Worm (Caenorhabditis elegans) whole organism, L1 larva: Measurements from ENCODE around the gene fzr-1.

Experiments
- C16A3.4 ChIP-seq: fragments of 150-350 bp; optimal IDR thresholded peaks from 2 replicates; lab custom pipeline; 2014; ENCODE audit warnings: missing biosample characterization, missing genetic modification characterization
- F16B12.6 ChIP-seq: fragments of 150-350 bp; optimal IDR thresholded peaks from 2 replicates; lab custom pipeline; 2014; ENCODE audit warnings: missing biosample characterization, missing genetic modification characterization
- Y116A8C.19 ChIP-seq: sonication (generic microtip); optimal IDR thresholded peaks from 2 replicates; lab custom pipeline; 2016; ENCODE audit warnings: missing compliant biosample characterization, missing genetic modification characterization, borderline replicate concordance
- ama-1 ChIP-seq: fragments of 150-350 bp; optimal IDR thresholded peaks from 2 replicates; lab custom pipeline; 2014
- blmp-1 ChIP-seq: fragments of 150-350 bp; optimal IDR thresholded peaks from 2 replicates; lab custom pipeline; 2014; ENCODE audit warnings: missing biosample characterization, missing genetic modification characterization
- ceh-8 ChIP-seq: fragments of 200-800 bp; sonication (Bioruptor generic); optimal IDR thresholded peaks from 2 replicates; lab custom pipeline; 2018; ENCODE audit warnings: mild to moderate bottlenecking, missing genetic modification characterization, moderate library complexity, missing compliant biosample characterization
- ceh-82 ChIP-seq, 3 experiments: fragments of 150-350 bp in 1 of 3; sonication (generic microtip) in 2 of 3; optimal IDR thresholded peaks; 2 replicates each; lab custom pipeline; 2014 to 2017; ENCODE audit warnings: missing biosample characterization in 3 of 3, missing genetic modification characterization in 3 of 3
- ceh-88 ChIP-seq: fragments of 200-800 bp; sonication (Bioruptor generic); IDR thresholded peaks from 2 replicates; pipeline ENCODE4 v1.3.6; 2022; ENCODE audit warnings: missing genetic modification characterization, missing compliant biosample characterization
- ceh-90 ChIP-seq: sonication (generic microtip); optimal IDR thresholded peaks from 2 replicates; lab custom pipeline; 2016; ENCODE audit warnings: missing genetic modification characterization, missing compliant biosample characterization
- ces-1 ChIP-seq: fragments of 150-350 bp; optimal IDR thresholded peaks from 2 replicates; lab custom pipeline; 2014; ENCODE audit warnings: missing biosample characterization, missing genetic modification reagents, missing genetic modification characterization
- dsc-1 ChIP-seq: sonication (generic microtip); optimal IDR thresholded peaks from 2 replicates; lab custom pipeline; 2016; ENCODE audit warnings: mild to moderate bottlenecking, missing genetic modification characterization, missing compliant biosample characterization
- efl-1 ChIP-seq, 4 experiments: fragments of 150-350 bp; optimal IDR thresholded peaks in 3 of 4; peaks in 1 of 4; 1 replicate in 1 of 4; 2 replicates in 3 of 4; lab custom pipeline; 2014; ENCODE audit warnings: missing biosample characterization in 2 of 4, missing genetic modification characterization in 2 of 4, missing genetic modification reagents in 2 of 4
- egl-13 ChIP-seq: sonication (generic microtip); optimal IDR thresholded peaks from 2 replicates; lab custom pipeline; 2016; ENCODE audit warnings: missing genotype, missing genetic modification reagents, missing genetic modification characterization, missing compliant biosample characterization
- egl-27 ChIP-seq, 2 experiments: fragments of 150-350 bp in 1 of 2; sonication (generic microtip); optimal IDR thresholded peaks; 3 replicates each; lab custom pipeline; 2017 to 2018; ENCODE audit warnings: missing biosample characterization in 2 of 2, missing genetic modification characterization in 2 of 2, missing genetic modification reagents in 2 of 2
- elt-3 ChIP-seq, 6 experiments: fragments of 150-350 bp in 1 of 6; sonication (generic microtip); optimal IDR thresholded peaks; 2 replicates each; lab custom pipeline; 2017 to 2018; ENCODE audit warnings: missing biosample characterization in 6 of 6, missing genetic modification characterization in 6 of 6, inconsistent platforms in 1 of 6
- fkh-4 ChIP-seq: sonication (generic microtip); optimal IDR thresholded peaks from 2 replicates; lab custom pipeline; 2016; ENCODE audit warnings: missing compliant biosample characterization, missing genetic modification characterization, borderline replicate concordance
- grh-1 ChIP-seq: fragments of 200-800 bp; sonication (Bioruptor generic); IDR thresholded peaks from 2 replicates; pipeline ENCODE4 v1.3.6; 2022; ENCODE audit warnings: missing genetic modification reagents, missing genetic modification characterization, missing compliant biosample characterization
- hlh-17 ChIP-seq: fragments of 200-800 bp; sonication (Bioruptor generic); optimal IDR thresholded peaks from 2 replicates; lab custom pipeline; 2018; ENCODE audit warnings: missing genetic modification characterization, mild to moderate bottlenecking, missing compliant biosample characterization, moderate library complexity, borderline replicate concordance
- hpl-2 ChIP-seq: fragments of 150-350 bp; optimal IDR thresholded peaks from 2 replicates; lab custom pipeline; 2014; ENCODE audit warnings: missing biosample characterization, missing genetic modification reagents, missing genetic modification characterization
- isw-1 ChIP-seq: fragments of 200-800 bp; sonication (Bioruptor generic); IDR thresholded peaks from 2 replicates; pipeline ENCODE4 v1.3.6; 2022; ENCODE audit warnings: missing genetic modification characterization, missing compliant biosample characterization
- lin-13 ChIP-seq: fragments of 150-350 bp; optimal IDR thresholded peaks from 2 replicates; lab custom pipeline; 2014; ENCODE audit warnings: missing biosample characterization, missing genetic modification reagents, missing genetic modification characterization
- lin-14 ChIP-seq: fragments of 200-800 bp; sonication (Bioruptor generic); optimal IDR thresholded peaks from 2 replicates; lab custom pipeline; 2018; ENCODE audit warnings: mild to moderate bottlenecking, missing genetic modification characterization, moderate library complexity, missing compliant biosample characterization
- lin-35 ChIP-seq, 2 experiments: fragments of 150-350 bp; optimal IDR thresholded peaks; 2 replicates each; lab custom pipeline; 2014; ENCODE audit warnings: missing biosample characterization in 2 of 2, missing genetic modification characterization in 2 of 2, missing genetic modification reagents in 2 of 2
- lsy-2 ChIP-seq, 2 experiments: fragments of 150-350 bp; optimal IDR thresholded peaks; 2 replicates each; lab custom pipeline; 2014; ENCODE audit warnings: missing biosample characterization in 2 of 2, missing genetic modification characterization in 2 of 2
- mdl-1 ChIP-seq, 2 experiments: fragments of 150-350 bp; optimal IDR thresholded peaks; 2 replicates each; lab custom pipeline; 2014 to 2017; ENCODE audit warnings: missing biosample characterization in 2 of 2, missing genetic modification characterization in 2 of 2, inconsistent platforms in 1 of 2
- mef-2 ChIP-seq: fragments of 150-350 bp; optimal IDR thresholded peaks from 2 replicates; lab custom pipeline; 2014; ENCODE audit warnings: missing biosample characterization, missing genetic modification characterization
- mep-1 ChIP-seq: fragments of 150-350 bp; optimal IDR thresholded peaks from 2 replicates; lab custom pipeline; 2014; ENCODE audit warnings: missing biosample characterization, missing genetic modification characterization
- nhr-12 ChIP-seq: sonication (generic microtip); optimal IDR thresholded peaks from 2 replicates; lab custom pipeline; 2017; ENCODE audit warnings: missing biosample characterization, missing genetic modification characterization
- nhr-20 ChIP-seq: sonication (generic microtip); optimal IDR thresholded peaks from 2 replicates; lab custom pipeline; 2016; ENCODE audit warnings: mild to moderate bottlenecking, missing genetic modification characterization, missing compliant biosample characterization
- nhr-47 ChIP-seq: sonication (generic microtip); optimal IDR thresholded peaks from 2 replicates; lab custom pipeline; 2016; ENCODE audit warnings: mild to moderate bottlenecking, missing genetic modification characterization, moderate library complexity, missing compliant biosample characterization
- nhr-71 ChIP-seq: sonication (generic microtip); optimal IDR thresholded peaks from 2 replicates; lab custom pipeline; 2016; ENCODE audit warnings: mild to moderate bottlenecking, missing genetic modification characterization, moderate library complexity, missing compliant biosample characterization
- nhr-77 ChIP-seq: fragments of 150-350 bp; optimal IDR thresholded peaks from 2 replicates; lab custom pipeline; 2014; ENCODE audit warnings: missing biosample characterization, missing genetic modification characterization
- nhr-84 ChIP-seq: sonication (generic microtip); optimal IDR thresholded peaks from 2 replicates; lab custom pipeline; 2017; ENCODE audit warnings: missing biosample characterization, missing genetic modification characterization
- nhr-85 ChIP-seq: sonication (generic microtip); peaks from one replicate; lab custom pipeline; 2016; ENCODE audit warnings: missing genetic modification characterization, inconsistent platforms, missing compliant biosample characterization
- pqm-1 ChIP-seq: sonication (generic microtip); optimal IDR thresholded peaks from 3 replicates; lab custom pipeline; 2017; ENCODE audit warnings: missing biosample characterization, missing genetic modification characterization
- rnt-1 ChIP-seq: sonication (generic microtip); optimal IDR thresholded peaks from 2 replicates; lab custom pipeline; 2016; ENCODE audit warnings: mild to moderate bottlenecking, missing genetic modification characterization, moderate library complexity, missing compliant biosample characterization
- skn-1 ChIP-seq: fragments of 150-350 bp; optimal IDR thresholded peaks from 2 replicates; lab custom pipeline; 2014; ENCODE audit warnings: missing biosample characterization, missing genetic modification characterization
- snpc-4 ChIP-seq: fragments of 150-350 bp; optimal IDR thresholded peaks from 2 replicates; lab custom pipeline; 2014; ENCODE audit warnings: missing biosample characterization, missing genetic modification characterization
- snu-23 ChIP-seq: sonication (generic microtip); optimal IDR thresholded peaks from 2 replicates; lab custom pipeline; 2016; ENCODE audit warnings: missing genetic modification characterization, missing compliant biosample characterization
- sptf-1 ChIP-seq: fragments of 150-350 bp; optimal IDR thresholded peaks from 2 replicates; lab custom pipeline; 2014; ENCODE audit warnings: missing biosample characterization, missing genetic modification characterization
- swsn-7 ChIP-seq: sonication (generic microtip); optimal IDR thresholded peaks from 2 replicates; lab custom pipeline; 2016; ENCODE audit warnings: missing genetic modification characterization, missing compliant biosample characterization
- tbx-2 ChIP-seq: sonication (generic microtip); optimal IDR thresholded peaks from 2 replicates; lab custom pipeline; 2016; ENCODE audit warnings: missing genetic modification characterization, missing compliant biosample characterization
- unc-130 ChIP-seq: fragments of 150-350 bp; optimal IDR thresholded peaks from 2 replicates; lab custom pipeline; 2017; ENCODE audit warnings: missing biosample characterization, missing genetic modification characterization, inconsistent platforms
- unc-98 ChIP-seq: fragments of 200-800 bp; sonication (Bioruptor generic); IDR thresholded peaks from 2 replicates; pipeline ENCODE4 v1.3.6; 2022; ENCODE audit warnings: missing genetic modification characterization, missing compliant biosample characterization
- vab-15 ChIP-seq: sonication (generic microtip); optimal IDR thresholded peaks from 2 replicates; lab custom pipeline; 2017; ENCODE audit warnings: missing genotype, mild to moderate bottlenecking, missing genetic modification characterization, missing compliant biosample characterization
- xbp-1 ChIP-seq: sonication (generic microtip); optimal IDR thresholded peaks from 2 replicates; lab custom pipeline; 2016; ENCODE audit warnings: missing genetic modification characterization, missing compliant biosample characterization
- zip-4 ChIP-seq: fragments of 200-800 bp; sonication (Bioruptor generic); optimal IDR thresholded peaks from 2 replicates; lab custom pipeline; 2018; ENCODE audit warnings: mild to moderate bottlenecking, missing genetic modification characterization, moderate library complexity, missing compliant biosample characterization

Gene fzr-1

ce11 chrII:9620616-9621015 is 23.6 kb downstream of the fzr-1 start:
- TF ChIP-seq fkh-4 (peak; percentile 6), unc-130 (tag; lab: Kevin White, UChicago) (peak; percentile 51), Y116A8C.19 (no peak), grh-1 (no peak), F16B12.6 (no peak), blmp-1 (tag; lab: Kevin White, UChicago) (peak; percentile 36), efl-1 (optimal IDR thresholded peaks at IDR 0.05; lab: Kevin White, UChicago) (no peak), efl-1 (GFP tag; optimal IDR thresholded peaks at IDR 0.05 in 1 of 2; lab: Kevin White, UChicago) (peak in 1 of 2 experiments; percentile 40), lsy-2 (tag; optimal IDR thresholded peaks at IDR 0.05; lab: Kevin White, UChicago) (peak in 1 of 2 experiments; percentile 39), unc-98 (no peak), nhr-71 (tag; lab: Kevin White, UChicago) (peak; percentile 11), ces-1 (no peak), rnt-1 (tag; lab: Kevin White, UChicago) (no peak), nhr-20 (tag; lab: Kevin White, UChicago) (peak; percentile 13), nhr-85 (peak; percentile 91), snu-23 (GFP tag; lab: Kevin White, UChicago) (peak; percentile 47), mep-1 (tag; lab: Kevin White, UChicago) (peak; percentile 39), lin-14 (GFP tag; lab: Kevin White, UChicago) (peak; percentile 56), lin-35 (GFP tag; optimal IDR thresholded peaks at IDR 0.05; lab: Kevin White, UChicago) (peak in 1 of 2 experiments; percentile 29), vab-15 (tag; lab: Kevin White, UChicago) (peak; percentile 37), tbx-2 (tag; lab: Kevin White, UChicago) (peak; percentile 10), C16A3.4 (tag; lab: Kevin White, UChicago) (peak; percentile 22), elt-3 (tag; optimal IDR thresholded peaks at IDR 0.05; lab: Kevin White, UChicago) (peak in 5 of 6 experiments; percentile 41 to 89 (median 65))

ce11 chrII:9619995-9620535 is 24.2 kb downstream of the fzr-1 start:
- TF ChIP-seq ceh-8 (GFP tag; lab: Kevin White, UChicago), result no peak
- TF ChIP-seq nhr-47 (tag; lab: Kevin White, UChicago), result no peak
- TF ChIP-seq blmp-1 (tag; lab: Kevin White, UChicago), result peak; percentile 88
- TF ChIP-seq C16A3.4 (tag; lab: Kevin White, UChicago), result no peak
- no peak for TF ChIP-seq nhr-84 (tag; lab: Kevin White, UChicago)
- TF ChIP-seq swsn-7 (tag; lab: Kevin White, UChicago), result no peak
- no peak for TF ChIP-seq ceh-90 (tag; lab: Kevin White, UChicago)
- TF ChIP-seq ceh-88 (GFP tag; lab: Robert Waterston, UW), result no peak
- TF ChIP-seq nhr-12 (tag; lab: Kevin White, UChicago), result no peak
- no peak for TF ChIP-seq sptf-1 (tag; lab: Kevin White, UChicago)
- peak; percentile 29 for TF ChIP-seq rnt-1 (tag; lab: Kevin White, UChicago)
- no peak for TF ChIP-seq snpc-4
- TF ChIP-seq skn-1 (tag; lab: Kevin White, UChicago), result peak; percentile 11

ce11 chrII:9619402-9619862 is 24.8 kb downstream of the fzr-1 start:
- peak; percentile 40 for TF ChIP-seq dsc-1 (tag; lab: Kevin White, UChicago)
- TF ChIP-seq isw-1 (GFP tag; lab: Robert Waterston, UW), result no peak
- peak in 2 of 3 experiments; percentile 18 to 35 for TF ChIP-seq ceh-82 (tag; optimal IDR thresholded peaks at IDR 0.05; lab: Kevin White, UChicago)
- TF ChIP-seq mep-1 (tag; lab: Kevin White, UChicago), result peak; percentile 59
- TF ChIP-seq mef-2 (tag; lab: Kevin White, UChicago), result no peak
- peak; percentile 79 for TF ChIP-seq snu-23 (GFP tag; lab: Kevin White, UChicago)
- TF ChIP-seq grh-1, result no peak
- no peak for TF ChIP-seq hpl-2 (GFP tag; lab: Kevin White, UChicago)
- no peak for TF ChIP-seq hlh-17
- peak; percentile 81 for TF ChIP-seq ama-1 (lab: Kevin White, UChicago)
- TF ChIP-seq tbx-2 (tag; lab: Kevin White, UChicago), result peak; percentile 0
- peak; percentile 25 for TF ChIP-seq xbp-1 (tag; lab: Kevin White, UChicago)
- peak; percentile 2 to 38 for TF ChIP-seq egl-27 (tag; optimal IDR thresholded peaks at IDR 0.05; lab: Kevin White, UChicago)
- no peak for TF ChIP-seq pqm-1
- TF ChIP-seq nhr-85, result peak; percentile 87
- peak in 5 of 6 experiments; percentile 23 to 79 (median 64) for TF ChIP-seq elt-3 (tag; optimal IDR thresholded peaks at IDR 0.05; lab: Kevin White, UChicago)
- TF ChIP-seq zip-4, result no peak
- no peak for TF ChIP-seq lin-13 (GFP tag; lab: Kevin White, UChicago)
- peak in 1 of 2 experiments; percentile 70 for TF ChIP-seq mdl-1 (tag; optimal IDR thresholded peaks at IDR 0.05; lab: Kevin White, UChicago)
- peak; percentile 61 for TF ChIP-seq C16A3.4 (tag; lab: Kevin White, UChicago)
- peak; percentile 33 to 43 for TF ChIP-seq efl-1 (optimal IDR thresholded peaks at IDR 0.05; lab: Kevin White, UChicago)
- TF ChIP-seq efl-1 (GFP tag; optimal IDR thresholded peaks at IDR 0.05 in 1 of 2; lab: Kevin White, UChicago), result no peak
- no peak for TF ChIP-seq unc-98
- TF ChIP-seq egl-13 (tag; lab: Kevin White, UChicago), result no peak
- TF ChIP-seq snpc-4, result no peak
- no peak for TF ChIP-seq nhr-77
